Worm (Caenorhabditis elegans): ENCODE results near the gene srx-46.

srx-46 gene

DNA sequence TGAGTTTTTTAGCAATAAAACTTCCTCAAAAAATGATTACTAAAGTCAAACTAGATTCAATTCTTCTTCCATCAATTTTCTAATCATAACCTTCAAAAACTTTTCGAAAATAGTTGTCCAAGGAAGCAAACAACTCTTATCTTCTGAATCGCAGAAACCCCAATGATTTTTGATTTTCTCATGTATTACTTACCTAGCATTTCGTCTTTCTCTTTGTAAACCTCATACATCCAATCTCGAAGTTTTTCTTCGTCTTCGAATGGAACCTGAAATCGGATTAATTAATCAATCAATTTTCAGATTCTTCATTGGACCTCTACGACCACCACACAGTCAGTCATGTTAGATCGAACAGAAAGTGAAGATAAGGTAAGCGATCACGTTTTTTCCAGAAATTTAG, 24.4 kb upstream of the srx-46 start, which contains the start of gene K07B1.4:
K07B1.4 (plus strand) TSS at position 301 of the 400 bp plus-strand sequence.
- TF ChIP-seq ztf-4 (tag; optimal IDR thresholded peaks at IDR 0.05) = no peak
- no peak for TF ChIP-seq nhr-28 (tag; optimal IDR thresholded peaks at IDR 0.05)
- no peak for TF ChIP-seq tbx-2 (tag; optimal IDR thresholded peaks at IDR 0.05)
- no peak for TF ChIP-seq jun-1 (tag; optimal IDR thresholded peaks at IDR 0.05)
- TF ChIP-seq nhr-11 (tag; optimal IDR thresholded peaks at IDR 0.05) = no peak
- TF ChIP-seq elt-2 (tag; optimal IDR thresholded peaks at IDR 0.05) = peak; percentile 19

DNA sequence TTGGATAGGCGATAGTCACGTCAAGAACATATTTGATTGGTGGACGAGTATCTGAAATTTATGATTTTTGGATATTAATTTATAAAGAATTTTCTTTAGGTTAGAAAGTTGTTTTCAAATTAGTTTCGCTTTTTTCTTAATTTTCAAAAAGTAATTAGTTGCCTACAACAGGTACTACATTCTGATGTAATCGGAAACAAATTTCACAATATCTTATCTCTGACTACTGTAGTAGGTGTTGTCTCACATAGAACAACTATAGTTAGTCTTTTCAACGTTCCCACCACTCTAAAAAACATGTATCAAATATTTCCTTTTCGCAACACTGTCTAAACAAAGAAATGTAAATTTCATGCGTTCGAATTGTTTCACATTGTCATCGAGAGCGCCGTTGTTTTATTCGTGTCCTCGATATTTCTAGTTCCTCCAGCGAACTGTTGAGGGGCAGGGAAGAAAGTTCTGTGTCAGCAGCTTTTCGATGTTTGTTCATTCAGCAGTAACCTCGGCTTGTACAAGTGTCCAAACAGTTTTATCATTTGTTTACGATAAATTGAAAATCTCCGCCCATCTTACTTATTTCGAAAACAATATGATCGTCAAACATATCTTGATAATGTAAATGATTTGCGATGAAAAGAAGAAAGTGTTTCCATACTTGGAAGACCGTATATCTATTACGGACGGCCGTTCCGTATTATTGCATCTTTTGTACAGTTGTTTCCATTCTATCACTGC, 23.6 kb upstream of the srx-46 start:
- no peak for TF ChIP-seq unc-39 (tag; optimal IDR thresholded peaks at IDR 0.05)
- TF ChIP-seq pha-4 (tag; optimal IDR thresholded peaks at IDR 0.05) = peak; percentile 20
- peak; percentile 17 for TF ChIP-seq elt-2 (tag; optimal IDR thresholded peaks at IDR 0.05)
- TF ChIP-seq nhr-237 (tag; optimal IDR thresholded peaks at IDR 0.05) = no peak
- TF ChIP-seq fkh-10 (GFP tag; optimal IDR thresholded peaks at IDR 0.05) = no peak
- TF ChIP-seq sea-2 (GFP tag; optimal IDR thresholded peaks at IDR 0.05) = no peak

DNA sequence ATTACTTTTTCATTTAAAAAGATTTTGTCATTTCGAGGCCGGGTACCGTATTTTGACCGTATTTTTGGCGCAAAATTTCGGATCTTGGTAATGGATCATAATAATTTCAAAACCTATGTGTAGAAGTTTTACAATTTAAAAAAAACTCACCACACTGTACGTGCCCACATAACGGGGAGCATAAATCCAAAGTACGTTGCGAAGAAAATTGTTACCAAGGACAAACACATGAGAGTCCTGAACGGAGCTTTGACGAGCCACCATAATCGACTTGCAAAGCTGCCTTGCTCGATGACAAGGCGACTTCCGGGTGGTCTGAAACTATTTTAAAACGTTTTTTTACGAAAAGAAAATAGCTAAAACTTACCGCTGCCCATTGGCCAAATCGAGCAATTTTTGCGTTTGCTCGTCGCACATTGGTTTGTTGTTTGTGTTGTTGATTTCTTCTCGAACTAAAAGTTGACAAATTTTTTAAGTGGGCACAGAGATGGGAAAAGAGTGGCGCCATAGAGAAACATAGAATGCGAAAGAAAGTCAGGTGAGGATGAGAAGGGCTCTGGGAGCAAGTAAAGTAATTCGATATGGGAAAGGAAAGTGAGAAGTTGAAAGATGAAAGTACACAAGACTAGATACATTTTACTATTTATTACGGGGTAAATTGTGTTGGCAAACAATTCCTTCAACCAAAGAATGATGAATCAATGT, 20.3 kb upstream of the srx-46 start:
- TF ChIP-seq pha-4 (tag; optimal IDR thresholded peaks at IDR 0.05) (peak; percentile 70), nhr-28 (tag; optimal IDR thresholded peaks at IDR 0.05) (no peak), nfya-1 (tag; optimal IDR thresholded peaks at IDR 0.05; ENCODE audit: insufficient read depth) (peak; percentile 3), unc-62 (GFP tag; optimal IDR thresholded peaks at IDR 0.05) (no peak)

DNA sequence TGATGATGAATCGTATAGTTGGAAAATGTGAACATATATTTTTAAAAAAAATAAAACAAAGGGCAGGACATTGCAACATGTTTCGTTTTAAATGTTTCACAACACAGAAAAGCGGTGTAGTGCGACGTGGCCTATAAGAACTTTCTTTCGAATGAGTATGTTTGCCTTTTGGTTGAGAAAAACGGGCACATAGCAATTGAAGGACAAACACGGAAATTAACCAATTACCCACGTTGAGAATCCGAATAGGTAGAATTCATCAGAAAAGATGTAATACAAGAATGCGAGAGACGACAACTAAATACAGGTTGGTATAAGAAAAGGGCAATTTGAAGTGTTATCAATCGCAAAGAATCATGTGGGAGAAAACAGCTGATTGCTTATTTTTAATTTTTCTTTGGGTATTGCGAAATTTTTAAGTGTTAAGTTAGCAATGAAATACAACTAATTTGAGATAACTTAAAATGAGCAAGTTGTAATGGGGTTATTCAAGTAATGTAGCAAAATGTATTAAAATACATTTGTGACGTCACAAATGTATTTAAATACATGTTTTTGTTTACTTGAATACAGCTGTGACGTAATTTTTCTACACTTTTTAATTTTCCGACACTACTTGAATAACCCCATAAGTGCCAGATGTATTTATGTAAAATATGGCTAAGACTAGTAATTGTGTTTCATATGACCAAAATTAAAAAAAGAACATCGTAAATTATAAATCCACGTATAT, 19.6 kb upstream of the srx-46 start, which contains the start of gene acl-14:
acl-14 (minus strand) TSS at position 316 of the 733 bp plus-strand sequence.
- no peak for TF ChIP-seq unc-62 (GFP tag; optimal IDR thresholded peaks at IDR 0.05)
- TF ChIP-seq nhr-43 (tag; optimal IDR thresholded peaks at IDR 0.05; ENCODE audit: poor library complexity, severe bottlenecking) = peak; percentile 26
- TF ChIP-seq elt-2 (tag; optimal IDR thresholded peaks at IDR 0.05) = peak; percentile 20

DNA sequence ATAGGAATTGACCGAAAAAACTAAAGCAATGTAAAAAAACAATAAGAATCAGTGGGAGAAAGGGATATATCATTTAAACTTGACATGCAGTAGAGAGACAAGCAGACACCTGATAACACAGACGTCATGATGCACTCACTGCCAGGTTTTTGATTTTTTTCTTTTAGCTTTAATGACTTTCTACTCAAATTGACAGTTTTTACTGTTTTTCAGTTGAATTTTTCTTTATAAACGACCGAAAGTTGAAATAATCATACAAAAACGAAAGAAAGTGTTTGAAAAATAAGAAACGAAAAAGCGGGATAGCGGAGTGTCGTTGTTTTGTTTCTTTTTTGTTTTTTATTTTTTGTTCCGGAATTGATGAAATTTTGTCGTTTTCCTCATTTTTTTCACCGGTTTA, 18.8 kb upstream of the srx-46 start, which contains the start of gene ucp-4:
ucp-4 (plus strand) TSS at position 83 of the 400 bp plus-strand sequence.
- TF ChIP-seq zag-1 (tag; optimal IDR thresholded peaks at IDR 0.05) (no peak), daf-12 (tag; optimal IDR thresholded peaks at IDR 0.05) (no peak), pha-4 (tag; optimal IDR thresholded peaks at IDR 0.05) (peak; percentile 25)

DNA sequence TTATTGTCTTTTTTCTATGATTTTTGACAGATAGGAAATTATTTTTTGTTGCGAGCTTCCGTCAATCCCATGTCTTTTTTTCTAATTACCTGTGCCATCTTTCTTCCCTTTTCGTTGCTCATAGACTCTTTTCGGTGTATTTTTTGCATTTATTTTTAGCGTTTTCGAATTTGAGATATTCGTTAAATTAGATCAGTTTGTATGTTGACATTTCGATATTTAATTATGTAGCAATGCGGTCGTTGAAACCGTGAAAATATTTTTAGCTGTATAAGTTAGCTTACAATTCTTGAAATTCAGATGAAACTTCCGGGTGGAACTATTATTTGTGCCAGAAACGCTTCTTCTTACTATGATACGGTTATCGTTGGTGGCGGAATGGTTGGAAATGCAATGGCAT, 16.6 kb upstream of the srx-46 start, which contains the start of gene coq-6:
coq-6 (plus strand) TSS at position 301 of the 400 bp plus-strand sequence.
- TF ChIP-seq ceh-28 (tag; optimal IDR thresholded peaks at IDR 0.05) (no peak), unc-62 (GFP tag; optimal IDR thresholded peaks at IDR 0.05) (no peak)

DNA sequence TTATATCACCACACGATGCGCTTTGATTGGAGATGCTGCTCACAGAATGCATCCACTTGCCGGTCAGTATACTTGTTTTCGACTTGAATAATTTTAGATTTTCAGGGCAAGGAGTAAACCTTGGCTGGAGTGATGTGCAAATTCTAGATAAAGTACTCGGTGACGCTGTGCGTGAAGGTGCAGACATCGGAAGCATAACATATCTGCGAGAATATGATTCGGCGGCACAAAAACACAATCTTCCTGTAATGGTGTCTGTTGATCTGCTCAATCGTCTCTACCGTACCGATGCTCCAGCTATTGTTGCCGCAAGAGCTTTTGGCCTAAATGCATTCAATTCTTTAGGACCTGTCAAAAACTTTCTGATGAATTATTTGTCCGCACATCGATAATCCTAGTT, 14.6 kb upstream of the srx-46 start:
- TF ChIP-seq ceh-9 (tag; optimal IDR thresholded peaks at IDR 0.05) (no peak), ZK546.5 (tag; optimal IDR thresholded peaks at IDR 0.05) (no peak), nhr-77 (tag; optimal IDR thresholded peaks at IDR 0.05) (no peak), tbx-2 (tag; optimal IDR thresholded peaks at IDR 0.05) (no peak), unc-62 (GFP tag; optimal IDR thresholded peaks at IDR 0.05) (no peak), ceh-16 (tag; optimal IDR thresholded peaks at IDR 0.05) (no peak), jun-1 (tag; optimal IDR thresholded peaks at IDR 0.05) (no peak), nhr-12 (tag; optimal IDR thresholded peaks at IDR 0.05) (no peak), pha-4 (tag; optimal IDR thresholded peaks at IDR 0.05) (no peak), nhr-43 (tag; optimal IDR thresholded peaks at IDR 0.05; ENCODE audit: poor library complexity, severe bottlenecking) (peak; percentile 75), nhr-76 (tag; optimal IDR thresholded peaks at IDR 0.05) (no peak), nfya-1 (tag; optimal IDR thresholded peaks at IDR 0.05; ENCODE audit: insufficient read depth) (no peak), nhr-25 (tag; optimal IDR thresholded peaks at IDR 0.05) (peak; percentile 45), ama-1 (optimal IDR thresholded peaks at IDR 0.05) (peak; percentile 99), nhr-67 (tag; optimal IDR thresholded peaks at IDR 0.05) (no peak), pqm-1 (tag; optimal IDR thresholded peaks at IDR 0.05) (no peak), skn-1 (tag; optimal IDR thresholded peaks at IDR 0.05) (no peak), unc-39 (tag; optimal IDR thresholded peaks at IDR 0.05) (no peak), lin-39 (tag; optimal IDR thresholded peaks at IDR 0.05) (no peak), fos-1 (tag; optimal IDR thresholded peaks at IDR 0.05) (no peak), nhr-23 (tag; optimal IDR thresholded peaks at IDR 0.05) (peak; percentile 49), hmg-11 (tag; optimal IDR thresholded peaks at IDR 0.05) (no peak), ceh-28 (tag; optimal IDR thresholded peaks at IDR 0.05) (no peak), nhr-237 (tag; optimal IDR thresholded peaks at IDR 0.05) (no peak), eor-1 (tag; optimal IDR thresholded peaks at IDR 0.05) (no peak), sea-2 (GFP tag; optimal IDR thresholded peaks at IDR 0.05) (no peak), ceh-82 (tag; optimal IDR thresholded peaks at IDR 0.05) (no peak), nhr-28 (tag; optimal IDR thresholded peaks at IDR 0.05) (no peak), ztf-11 (tag; optimal IDR thresholded peaks at IDR 0.05) (no peak)

Data from whole organism, L3 larva.